Worm (Caenorhabditis elegans) whole organism, late embryonic: Measurements from ENCODE around the gene R193.1.

Experiments used
- C38D4.7 ChIP-seq: fragments of 200-800 bp; sonication (Bioruptor generic); optimal IDR thresholded peaks from 2 replicates; lab custom pipeline; 2018; ENCODE audit warnings: mild to moderate bottlenecking, missing genetic modification characterization, moderate library complexity, missing compliant biosample characterization
- K02D7.2 ChIP-seq: sonication (generic microtip); optimal IDR thresholded peaks from 2 replicates; lab custom pipeline; 2017; ENCODE audit warnings: mild to moderate bottlenecking, missing genetic modification characterization, missing compliant biosample characterization
- T23F11.4 ChIP-seq: fragments of 200-800 bp; sonication (Bioruptor generic); optimal IDR thresholded peaks from 2 replicates; lab custom pipeline; 2018; ENCODE audit warnings: mild to moderate bottlenecking, missing genetic modification characterization, missing compliant biosample characterization
- ahr-1 ChIP-seq: sonication (generic microtip); optimal IDR thresholded peaks from 2 replicates; lab custom pipeline; 2016; ENCODE audit warnings: missing genetic modification characterization, missing compliant biosample characterization
- ceh-14 ChIP-seq: sonication (generic microtip); optimal IDR thresholded peaks from 2 replicates; lab custom pipeline; 2016; ENCODE audit warnings: missing genotype, missing genetic modification characterization, missing compliant biosample characterization
- ceh-18 ChIP-seq: sonication (generic microtip); optimal IDR thresholded peaks from 2 replicates; lab custom pipeline; 2016; ENCODE audit warnings: missing genetic modification characterization, missing compliant biosample characterization
- ceh-19 ChIP-seq: fragments of 200-800 bp; sonication (Bioruptor generic); optimal IDR thresholded peaks from 2 replicates; lab custom pipeline; 2018; ENCODE audit warnings: mild to moderate bottlenecking, missing genetic modification characterization, missing compliant biosample characterization
- ceh-22 ChIP-seq: sonication (generic microtip); optimal IDR thresholded peaks from 2 replicates; lab custom pipeline; 2017; ENCODE audit warnings: missing biosample characterization, missing genetic modification characterization
- ceh-31 ChIP-seq: sonication (generic microtip); optimal IDR thresholded peaks from 2 replicates; lab custom pipeline; 2016; ENCODE audit warnings: missing genetic modification characterization, missing compliant biosample characterization
- ceh-45 ChIP-seq: fragments of 200-800 bp; sonication (Bioruptor generic); IDR thresholded peaks from 2 replicates; pipeline ENCODE4 v1.3.6; 2022; ENCODE audit warnings: missing genetic modification reagents, missing genetic modification characterization, missing compliant biosample characterization
- ceh-6 ChIP-seq: fragments of 200-800 bp; sonication (Bioruptor generic); optimal IDR thresholded peaks from 2 replicates; lab custom pipeline; 2018; ENCODE audit warnings: mild to moderate bottlenecking, missing genetic modification characterization, missing compliant biosample characterization
- ceh-9 ChIP-seq: sonication (generic microtip); optimal IDR thresholded peaks from 2 replicates; lab custom pipeline; 2016; ENCODE audit warnings: mild to moderate bottlenecking, missing genetic modification characterization, inconsistent platforms, missing compliant biosample characterization
- dve-1 ChIP-seq: sonication (generic microtip); optimal IDR thresholded peaks from 2 replicates; lab custom pipeline; 2017; ENCODE audit warnings: antibody characterized with exemption, mild to moderate bottlenecking, missing genetic modification characterization, missing compliant biosample characterization
- elt-2 ChIP-seq: sonication (generic microtip); optimal IDR thresholded peaks from 2 replicates; lab custom pipeline; 2016; ENCODE audit warnings: missing genetic modification reagents, missing genetic modification characterization, missing compliant biosample characterization
- fax-1 ChIP-seq: sonication (generic microtip); optimal IDR thresholded peaks from 2 replicates; lab custom pipeline; 2016; ENCODE audit warnings: missing genotype, missing genetic modification characterization, missing compliant biosample characterization
- fkh-6 ChIP-seq: sonication (generic microtip); optimal IDR thresholded peaks from 2 replicates; lab custom pipeline; 2016; ENCODE audit warnings: missing genetic modification characterization, missing compliant biosample characterization
- gmeb-2 ChIP-seq: sonication (generic microtip); optimal IDR thresholded peaks from 2 replicates; lab custom pipeline; 2016; ENCODE audit warnings: missing genetic modification characterization, inconsistent platforms, missing compliant biosample characterization
- hlh-13 ChIP-seq: fragments of 200-800 bp; sonication (Bioruptor generic); optimal IDR thresholded peaks from 2 replicates; lab custom pipeline; 2018; ENCODE audit warnings: mild to moderate bottlenecking, missing genetic modification characterization, missing compliant biosample characterization
- hlh-30 ChIP-seq: sonication (generic microtip); optimal IDR thresholded peaks from 2 replicates; lab custom pipeline; 2017; ENCODE audit warnings: antibody characterized with exemption, missing genetic modification characterization, missing compliant biosample characterization; ENCODE audit not compliant: insufficient read depth
- hlh-6 ChIP-seq: sonication (generic microtip); optimal IDR thresholded peaks from 2 replicates; lab custom pipeline; 2016; ENCODE audit warnings: missing genotype, missing genetic modification characterization, missing compliant biosample characterization
- hlh-8 ChIP-seq: sonication (generic microtip); optimal IDR thresholded peaks from 2 replicates; lab custom pipeline; 2016; ENCODE audit warnings: missing genotype, missing genetic modification characterization, missing compliant biosample characterization
- mec-3 ChIP-seq: sonication (generic microtip); optimal IDR thresholded peaks from 2 replicates; lab custom pipeline; 2016; ENCODE audit warnings: borderline replicate concordance, missing genetic modification characterization, missing compliant biosample characterization
- nfya-1 ChIP-seq: sonication (generic microtip); optimal IDR thresholded peaks from 2 replicates; lab custom pipeline; 2017; ENCODE audit warnings: missing genetic modification characterization, mild to moderate bottlenecking, missing compliant biosample characterization, antibody characterized with exemption, moderate library complexity
- pha-2 ChIP-seq: sonication (generic microtip); optimal IDR thresholded peaks from 2 replicates; lab custom pipeline; 2017; ENCODE audit warnings: mild to moderate bottlenecking, missing genetic modification characterization, missing compliant biosample characterization
- pha-4 ChIP-seq: fragments of 150-350 bp; optimal IDR thresholded peaks from 2 replicates; lab custom pipeline; 2018; ENCODE audit warnings: missing biosample characterization, missing genetic modification reagents, missing genetic modification characterization
- pros-1 ChIP-seq: fragments of 150-350 bp; optimal IDR thresholded peaks from 2 replicates; lab custom pipeline; 2014; ENCODE audit warnings: missing biosample characterization, missing genetic modification reagents, missing genetic modification characterization
- ref-2 ChIP-seq: sonication (generic microtip); optimal IDR thresholded peaks from 2 replicates; lab custom pipeline; 2016; ENCODE audit warnings: missing genetic modification characterization, missing compliant biosample characterization
- rnt-1 ChIP-seq: sonication (generic microtip); optimal IDR thresholded peaks from 2 replicates; lab custom pipeline; 2016; ENCODE audit warnings: missing genetic modification characterization, missing compliant biosample characterization
- sdc-2 ChIP-seq: sonication (generic microtip); optimal IDR thresholded peaks from 2 replicates; lab custom pipeline; 2016; ENCODE audit warnings: missing genotype, missing genetic modification characterization, missing compliant biosample characterization
- sox-2 ChIP-seq: fragments of 200-800 bp; sonication (Bioruptor generic); IDR thresholded peaks from 2 replicates; pipeline ENCODE4 v1.3.6; 2022; ENCODE audit warnings: missing genetic modification reagents, missing genetic modification characterization, missing compliant biosample characterization
- syd-9 ChIP-seq: sonication (generic microtip); optimal IDR thresholded peaks from 2 replicates; lab custom pipeline; 2016; ENCODE audit warnings: mild to moderate bottlenecking, missing genetic modification characterization, moderate library complexity, missing compliant biosample characterization
- tbx-2 ChIP-seq: sonication (generic microtip); optimal IDR thresholded peaks from 2 replicates; lab custom pipeline; 2016; ENCODE audit warnings: missing genetic modification characterization, missing compliant biosample characterization
- tbx-7 ChIP-seq: sonication (generic microtip); optimal IDR thresholded peaks from 2 replicates; lab custom pipeline; 2016; ENCODE audit warnings: missing genotype, missing genetic modification characterization, missing compliant biosample characterization
- ttx-3 ChIP-seq: sonication (generic microtip); optimal IDR thresholded peaks from 2 replicates; lab custom pipeline; 2016; ENCODE audit warnings: missing genetic modification reagents, missing genetic modification characterization, missing compliant biosample characterization
- unc-42 ChIP-seq: sonication (generic microtip); optimal IDR thresholded peaks from 2 replicates; lab custom pipeline; 2016; ENCODE audit warnings: missing genotype, missing genetic modification characterization, missing compliant biosample characterization
- unc-86 ChIP-seq: sonication (generic microtip); optimal IDR thresholded peaks from 2 replicates; lab custom pipeline; 2016; ENCODE audit warnings: missing genetic modification characterization, missing compliant biosample characterization
- zip-5 ChIP-seq: sonication (generic microtip); optimal IDR thresholded peaks from 2 replicates; lab custom pipeline; 2016; ENCODE audit warnings: missing genetic modification characterization, missing compliant biosample characterization

The R193.1 gene

ce11 chrX:1128503-1129036, 26.2 kb upstream of the R193.1 start, which contains the start of gene snx-1:
TSS of gene snx-1 (plus strand) at chrX:1128986.
- no peak for TF ChIP-seq pha-2
- TF ChIP-seq hlh-6 (tag; lab: Kevin White, UChicago), result no peak
- TF ChIP-seq hlh-13 (GFP tag; lab: Kevin White, UChicago), result no peak
- TF ChIP-seq syd-9, result no peak
- TF ChIP-seq unc-42, result peak; percentile 18
- TF ChIP-seq hlh-8 (tag; lab: Kevin White, UChicago), result peak; percentile 6
- TF ChIP-seq ceh-14, result no peak
- no peak for TF ChIP-seq zip-5 (tag; lab: Kevin White, UChicago)
- no peak for TF ChIP-seq tbx-7 (tag; lab: Kevin White, UChicago)
- no peak for TF ChIP-seq pha-4 (tag; lab: Kevin White, UChicago)
- TF ChIP-seq gmeb-2, result no peak
- peak; percentile 24 for TF ChIP-seq nfya-1 (tag; lab: Kevin White, UChicago)
- TF ChIP-seq ttx-3 (tag; lab: Kevin White, UChicago), result no peak
- TF ChIP-seq ceh-22, result no peak
- peak; percentile 6 for TF ChIP-seq ceh-6 (GFP tag; lab: Kevin White, UChicago)
- TF ChIP-seq hlh-30 (tag; lab: Kevin White, UChicago), result peak; percentile 51
- peak; percentile 35 for TF ChIP-seq ceh-18 (tag; lab: Kevin White, UChicago)
- TF ChIP-seq sdc-2 (tag; lab: Kevin White, UChicago), result peak; percentile 41
- no peak for TF ChIP-seq ceh-45 (GFP tag; lab: Robert Waterston, UW)
- no peak for TF ChIP-seq fax-1 (tag; lab: Kevin White, UChicago)
- no peak for TF ChIP-seq unc-86 (tag; lab: Kevin White, UChicago)
- TF ChIP-seq T23F11.4 (GFP tag; lab: Kevin White, UChicago), result no peak
- peak; percentile 38 for TF ChIP-seq ceh-31 (tag; lab: Kevin White, UChicago)
- no peak for TF ChIP-seq K02D7.2 (tag; lab: Kevin White, UChicago)
- no peak for TF ChIP-seq dve-1
- TF ChIP-seq ref-2 (tag; lab: Kevin White, UChicago), result peak; percentile 36
- peak; percentile 11 for TF ChIP-seq tbx-2
- no peak for TF ChIP-seq C38D4.7 (GFP tag; lab: Kevin White, UChicago)
- no peak for TF ChIP-seq rnt-1 (tag; lab: Kevin White, UChicago)
- TF ChIP-seq pros-1, result no peak

ce11 chrX:1141617-1142016, 13.1 kb upstream of the R193.1 start:
- TF ChIP-seq pha-4 (tag; lab: Kevin White, UChicago), result no peak
- TF ChIP-seq ceh-9 (tag; lab: Kevin White, UChicago), result no peak
- no peak for TF ChIP-seq hlh-13 (GFP tag; lab: Kevin White, UChicago)
- TF ChIP-seq mec-3 (tag; lab: Kevin White, UChicago), result no peak
- TF ChIP-seq ceh-19 (GFP tag; lab: Kevin White, UChicago), result no peak
- TF ChIP-seq ahr-1 (tag; lab: Kevin White, UChicago), result no peak
- no peak for TF ChIP-seq fkh-6 (tag; lab: Kevin White, UChicago)
- TF ChIP-seq unc-42, result no peak
- no peak for TF ChIP-seq hlh-30 (tag; lab: Kevin White, UChicago)
- TF ChIP-seq K02D7.2 (tag; lab: Kevin White, UChicago), result no peak

ce11 chrX:1147394-1147793, 7.4 kb upstream of the R193.1 start:
- TF ChIP-seq hlh-13 (GFP tag; lab: Kevin White, UChicago), result no peak

- TF ChIP-seq elt-2 (tag; lab: Kevin White, UChicago), result peak; percentile 43
- TF ChIP-seq sox-2, result no peak
- no peak for TF ChIP-seq mec-3 (tag; lab: Kevin White, UChicago)
Observed at ce11 chrX:1148438-1148837, 6.3 kb upstream of the R193.1 start, which contains the start of the genes R193.2 and R193.6. TSS of gene R193.2 (minus strand) at chrX:1148585. TSS of gene R193.6 (plus strand) at chrX:1148787.
